Worm (Caenorhabditis elegans): ENCODE results near the gene acs-2.

DNA sequence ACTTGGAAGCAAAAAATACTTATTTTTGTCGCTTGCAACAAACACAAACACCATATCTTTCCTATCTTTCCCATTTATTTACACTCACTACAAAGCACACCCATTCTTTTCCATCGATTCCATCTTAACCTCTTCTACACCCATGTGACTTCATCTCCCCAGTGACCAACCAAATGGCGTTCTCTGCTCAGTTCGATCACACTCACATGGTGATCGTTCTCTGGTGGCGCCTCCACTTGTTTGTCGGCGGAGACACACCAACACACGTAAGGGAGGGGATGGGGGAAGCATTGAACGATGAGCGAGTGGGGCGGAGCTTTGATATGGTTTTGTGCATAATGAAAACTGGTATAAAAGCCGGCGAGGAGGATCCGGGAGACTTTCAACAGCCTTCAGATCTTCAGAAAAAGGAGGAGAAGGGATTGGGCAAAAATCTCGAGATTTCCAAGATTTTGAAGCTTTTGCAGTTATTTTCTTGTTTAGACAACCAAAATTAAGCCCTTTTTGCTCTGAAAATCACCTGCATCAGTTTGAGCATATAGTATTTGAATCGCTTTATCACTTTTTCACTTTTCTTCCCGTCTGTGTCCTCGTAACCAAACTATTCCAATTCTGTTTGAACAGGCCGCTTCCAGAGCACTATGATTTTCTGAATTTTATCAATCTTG, 549 bp upstream of the acs-2 start:
- TF ChIP-seq ets-7 (tag; optimal IDR thresholded peaks at IDR 0.05), result no peak
- TF ChIP-seq ama-1 (optimal IDR thresholded peaks at IDR 0.05), result no peak
- no peak for TF ChIP-seq hmg-4 (GFP tag; optimal IDR thresholded peaks at IDR 0.05)
- TF ChIP-seq ceh-36 (tag; optimal IDR thresholded peaks at IDR 0.05), result no peak
